Worm (Caenorhabditis elegans) whole organism, L4 larva: ENCODE data around the gene F53G2.3.

Experiments
- F37D6.2 ChIP-seq: sonication (generic microtip); optimal IDR thresholded peaks from 2 replicates; lab custom pipeline; 2016; ENCODE audit warnings: mild to moderate bottlenecking, missing genetic modification characterization, missing compliant biosample characterization
- F49E8.2 ChIP-seq: sonication (generic microtip); optimal IDR thresholded peaks from 2 replicates; lab custom pipeline; 2016; ENCODE audit warnings: missing compliant biosample characterization, mild to moderate bottlenecking, missing genetic modification characterization, borderline replicate concordance
- T20F7.1 ChIP-seq: fragments of 200-800 bp; sonication (Bioruptor generic); optimal IDR thresholded peaks from 2 replicates; lab custom pipeline; 2018; ENCODE audit warnings: mild to moderate bottlenecking, missing genetic modification characterization, missing compliant biosample characterization
- Y105C5A.15 ChIP-seq: fragments of 200-800 bp; sonication (Bioruptor generic); IDR thresholded peaks from 2 replicates; pipeline ENCODE4 v1.3.6; 2022; ENCODE audit warnings: missing genetic modification characterization, missing compliant biosample characterization
- Y48G9A.11 ChIP-seq: fragments of 200-800 bp; sonication (Bioruptor generic); IDR thresholded peaks from 2 replicates; pipeline ENCODE4 v1.3.6; 2022; ENCODE audit warnings: missing genetic modification reagents, missing genetic modification characterization, missing compliant biosample characterization
- Y5F2A.4 ChIP-seq: fragments of 200-800 bp; sonication (Bioruptor generic); optimal IDR thresholded peaks from 2 replicates; lab custom pipeline; 2018; ENCODE audit warnings: mild to moderate bottlenecking, missing genetic modification characterization, missing compliant biosample characterization
- ZK337.2 ChIP-seq: fragments of 200-800 bp; sonication (Bioruptor generic); IDR thresholded peaks from 2 replicates; pipeline ENCODE4 v1.3.6; 2022; ENCODE audit warnings: missing genetic modification reagents, missing genetic modification characterization, missing compliant biosample characterization
- aha-1 ChIP-seq: fragments of 150-350 bp; peaks from one replicate; lab custom pipeline; 2014; ENCODE audit warnings: missing biosample characterization, missing genetic modification characterization
- ama-1 ChIP-seq: fragments of 150-350 bp; optimal IDR thresholded peaks from 2 replicates; lab custom pipeline; 2014; ENCODE audit warnings: inconsistent platforms, mixed read lengths
- arid-1 ChIP-seq: fragments of 200-800 bp; sonication (Bioruptor generic); conservative IDR thresholded peaks from 2 replicates; pipeline ENCODE4 v1.3.6; 2022; ENCODE audit warnings: missing genetic modification reagents, missing genetic modification characterization, missing compliant biosample characterization
- ceh-20 ChIP-seq: fragments of 200-800 bp; sonication (Bioruptor generic); IDR thresholded peaks from 2 replicates; pipeline ENCODE4 v1.3.6; 2022; ENCODE audit warnings: missing genetic modification reagents, missing genetic modification characterization, missing compliant biosample characterization
- ceh-32 ChIP-seq: sonication (generic microtip); optimal IDR thresholded peaks from 2 replicates; lab custom pipeline; 2016; ENCODE audit warnings: mild to moderate bottlenecking, missing genetic modification characterization, missing compliant biosample characterization; ENCODE audit not compliant: poor library complexity
- ceh-62 ChIP-seq: sonication (generic microtip); optimal IDR thresholded peaks from 2 replicates; lab custom pipeline; 2017; ENCODE audit warnings: missing biosample characterization, missing genetic modification characterization
- ces-1 ChIP-seq: fragments of 150-350 bp; sonication (generic microtip); optimal IDR thresholded peaks from 4 replicates; lab custom pipeline; 2014; ENCODE audit warnings: missing biosample characterization, missing genetic modification reagents, missing genetic modification characterization
- daf-16 ChIP-seq, 3 experiments: sonication (generic microtip); optimal IDR thresholded peaks; 2 replicates each; lab custom pipeline; 2016 to 2017; ENCODE audit warnings: missing genetic modification characterization in 3 of 3, missing genetic modification reagents in 3 of 3, mild to moderate bottlenecking in 2 of 3, missing compliant biosample characterization in 2 of 3, missing biosample characterization in 1 of 3, moderate library complexity in 1 of 3
- dmd-9 ChIP-seq: fragments of 200-800 bp; sonication (Bioruptor generic); IDR thresholded peaks from 2 replicates; pipeline ENCODE4 v1.3.6; 2022; ENCODE audit warnings: missing genetic modification reagents, missing genetic modification characterization, missing compliant biosample characterization
- duxl-1 ChIP-seq: sonication (generic microtip); optimal IDR thresholded peaks from 2 replicates; lab custom pipeline; 2016; ENCODE audit warnings: mild to moderate bottlenecking, missing genetic modification characterization, moderate library complexity, missing compliant biosample characterization; ENCODE audit not compliant: poor library complexity
- hif-1 ChIP-seq, 2 experiments: sonication (generic microtip); optimal IDR thresholded peaks; 2 replicates each; lab custom pipeline; 2016 to 2017; ENCODE audit warnings: missing compliant biosample characterization in 2 of 2, missing genetic modification characterization in 2 of 2, missing genetic modification reagents in 2 of 2, missing genotype in 2 of 2, mild to moderate bottlenecking in 1 of 2
- hlh-30 ChIP-seq: sonication (generic microtip); optimal IDR thresholded peaks from 2 replicates; lab custom pipeline; 2017; ENCODE audit warnings: antibody characterized with exemption, mild to moderate bottlenecking, missing genetic modification characterization, missing compliant biosample characterization; ENCODE audit not compliant: insufficient read depth
- hmg-1.1 ChIP-seq: fragments of 200-800 bp; sonication (Bioruptor generic); IDR thresholded peaks from 2 replicates; pipeline ENCODE4 v1.3.6; 2022; ENCODE audit warnings: missing genetic modification reagents, missing genetic modification characterization, missing compliant biosample characterization
- jun-1 ChIP-seq: fragments of 150-350 bp; optimal IDR thresholded peaks from 2 replicates; lab custom pipeline; 2014; ENCODE audit warnings: missing biosample characterization, missing genetic modification reagents, missing genetic modification characterization
- lin-13 ChIP-seq: fragments of 150-350 bp; optimal IDR thresholded peaks from 2 replicates; lab custom pipeline; 2014; ENCODE audit warnings: missing biosample characterization, missing genetic modification reagents, missing genetic modification characterization
- lin-38 ChIP-seq: fragments of 200-800 bp; sonication (Bioruptor generic); IDR thresholded peaks from 2 replicates; pipeline ENCODE4 v1.3.6; 2022; ENCODE audit warnings: missing genetic modification reagents, missing genetic modification characterization, missing compliant biosample characterization
- lir-3 ChIP-seq: sonication (generic microtip); optimal IDR thresholded peaks from 2 replicates; lab custom pipeline; 2016; ENCODE audit warnings: mild to moderate bottlenecking, missing genetic modification characterization, missing compliant biosample characterization
- madf-9 ChIP-seq: fragments of 200-800 bp; sonication (Bioruptor generic); conservative IDR thresholded peaks from 2 replicates; pipeline ENCODE4 v1.3.6; 2022; ENCODE audit warnings: missing genetic modification reagents, missing genetic modification characterization, missing compliant biosample characterization
- mdl-1 ChIP-seq, 2 experiments: fragments of 150-350 bp in 1 of 2; sonication (generic microtip) in 1 of 2; optimal IDR thresholded peaks; 2 replicates each; lab custom pipeline; 2014 to 2017; ENCODE audit warnings: missing biosample characterization in 2 of 2, missing genetic modification characterization in 2 of 2
- mep-1 ChIP-seq: fragments of 150-350 bp; sonication (generic microtip); optimal IDR thresholded peaks from 3 replicates; lab custom pipeline; 2014; ENCODE audit warnings: missing biosample characterization, missing genetic modification characterization
- mxl-3 ChIP-seq: fragments of 200-800 bp; sonication (Bioruptor generic); optimal IDR thresholded peaks from 2 replicates; lab custom pipeline; 2018; ENCODE audit warnings: mild to moderate bottlenecking, missing genetic modification characterization, missing compliant biosample characterization
- nhr-102 ChIP-seq: sonication (generic microtip); optimal IDR thresholded peaks from 2 replicates; lab custom pipeline; 2016; ENCODE audit warnings: mild to moderate bottlenecking, missing genetic modification characterization, moderate library complexity, missing compliant biosample characterization
- nhr-25 ChIP-seq: sonication (generic microtip); optimal IDR thresholded peaks from 2 replicates; lab custom pipeline; 2017; ENCODE audit warnings: missing genetic modification characterization, mild to moderate bottlenecking, missing compliant biosample characterization, antibody characterized with exemption, moderate library complexity, borderline replicate concordance; ENCODE audit not compliant: insufficient read depth
- nhr-6 ChIP-seq: fragments of 150-350 bp; optimal IDR thresholded peaks from 2 replicates; lab custom pipeline; 2014; ENCODE audit warnings: missing biosample characterization, missing genetic modification characterization
- nhr-76 ChIP-seq: fragments of 150-350 bp; optimal IDR thresholded peaks from 2 replicates; lab custom pipeline; 2014; ENCODE audit warnings: missing biosample characterization, missing genetic modification characterization
- nhr-77 ChIP-seq: fragments of 150-350 bp; optimal IDR thresholded peaks from 2 replicates; lab custom pipeline; 2014; ENCODE audit warnings: missing biosample characterization, missing genetic modification characterization
- pha-4 ChIP-seq, 2 experiments: fragments of 150-350 bp in 1 of 2; fragments of 200-800 bp in 1 of 2; sonication (Bioruptor generic) in 1 of 2; IDR thresholded peaks in 1 of 2; optimal IDR thresholded peaks in 1 of 2; 2 replicates each; pipeline versions ENCODE4 v1.3.6 to Lab custom; 2014 to 2022; ENCODE audit warnings: missing genetic modification characterization in 2 of 2, missing genetic modification reagents in 2 of 2, missing biosample characterization in 1 of 2, missing compliant biosample characterization in 1 of 2
- php-3 ChIP-seq: fragments of 200-800 bp; sonication (Bioruptor generic); IDR thresholded peaks from 2 replicates; pipeline ENCODE4 v1.3.6; 2022; ENCODE audit warnings: missing genetic modification reagents, missing genetic modification characterization, missing compliant biosample characterization
- pqm-1 ChIP-seq: sonication (generic microtip); optimal IDR thresholded peaks from 2 replicates; lab custom pipeline; 2017; ENCODE audit warnings: missing biosample characterization, missing genetic modification characterization
- rbr-2 ChIP-seq: sonication (generic microtip); optimal IDR thresholded peaks from 2 replicates; lab custom pipeline; 2016; ENCODE audit warnings: missing genotype, missing genetic modification characterization, missing compliant biosample characterization
- set-16 ChIP-seq: fragments of 200-800 bp; sonication (Bioruptor generic); IDR thresholded peaks from 2 replicates; pipeline ENCODE4 v1.3.6; 2022; ENCODE audit warnings: missing genetic modification reagents, missing genetic modification characterization, missing compliant biosample characterization
- skn-1 ChIP-seq: fragments of 150-350 bp; optimal IDR thresholded peaks from 2 replicates; lab custom pipeline; 2014; ENCODE audit warnings: missing biosample characterization, missing genetic modification characterization
- snpc-1.2 ChIP-seq: fragments of 200-800 bp; sonication (Bioruptor generic); IDR thresholded peaks from 2 replicates; pipeline ENCODE4 v1.3.6; 2022; ENCODE audit warnings: missing genetic modification reagents, missing genetic modification characterization, missing compliant biosample characterization
- unc-130 ChIP-seq: sonication (generic microtip); optimal IDR thresholded peaks from 2 replicates; lab custom pipeline; 2016; ENCODE audit warnings: missing genetic modification reagents, missing genetic modification characterization, missing compliant biosample characterization
- unc-39 ChIP-seq: sonication (generic microtip); optimal IDR thresholded peaks from 2 replicates; lab custom pipeline; 2017; ENCODE audit warnings: missing biosample characterization, missing genetic modification characterization
- unc-62 ChIP-seq, 3 experiments: fragments of 150-350 bp in 1 of 3; sonication (generic microtip); optimal IDR thresholded peaks in 2 of 3; peaks in 1 of 3; 1 replicate in 1 of 3; 2 replicates in 2 of 3; lab custom pipeline; 2014 to 2017; ENCODE audit warnings: missing biosample characterization in 3 of 3, missing genetic modification characterization in 3 of 3, missing genetic modification reagents in 3 of 3, missing genotype in 1 of 3
- zip-11 ChIP-seq: fragments of 200-800 bp; sonication (Bioruptor generic); IDR thresholded peaks from 2 replicates; pipeline ENCODE4 v1.3.6; 2022; ENCODE audit warnings: missing genetic modification characterization, missing compliant biosample characterization
- zip-2 ChIP-seq: fragments of 150-350 bp; optimal IDR thresholded peaks from 2 replicates; lab custom pipeline; 2014; ENCODE audit warnings: missing biosample characterization, missing genetic modification characterization
- ztf-11 ChIP-seq: fragments of 150-350 bp; optimal IDR thresholded peaks from 2 replicates; lab custom pipeline; 2014; ENCODE audit warnings: missing biosample characterization, missing genetic modification characterization
- ztf-7 ChIP-seq: fragments of 150-350 bp; optimal IDR thresholded peaks from 2 replicates; lab custom pipeline; 2014; ENCODE audit warnings: missing biosample characterization, missing genetic modification characterization

F53G2.3 gene

DNA sequence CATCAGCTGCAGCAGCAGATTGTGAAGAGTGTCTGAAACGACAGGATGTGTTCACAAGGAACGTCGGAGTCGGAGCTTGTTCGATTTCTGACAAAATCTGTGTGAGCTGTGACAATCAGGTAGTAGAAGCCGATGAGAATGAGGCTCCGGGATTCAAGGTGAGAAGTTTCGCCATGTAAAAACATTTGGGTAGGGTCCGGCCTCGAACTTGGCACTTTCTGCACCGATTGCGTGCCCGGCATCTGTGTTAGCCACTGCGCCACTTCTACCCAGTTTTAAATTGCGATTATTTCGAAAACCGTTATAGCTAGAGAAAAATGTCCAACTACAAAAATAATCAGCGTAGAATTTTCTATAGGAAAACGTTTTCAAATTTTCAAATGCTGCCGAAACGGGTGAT, 33.5 kb upstream of the F53G2.3 start:
- no peak for TF ChIP-seq lin-38
- no peak for TF ChIP-seq jun-1
- no peak for TF ChIP-seq zip-2 (tag; lab: Kevin White, UChicago)
- no peak for TF ChIP-seq ZK337.2 (GFP tag; lab: Robert Waterston, UW)
- no peak for TF ChIP-seq snpc-1.2
- peak in 1 of 2 experiments; percentile 91 for TF ChIP-seq unc-62 (GFP tag; optimal IDR thresholded peaks at IDR 0.05 in 1 of 2; lab: Kevin White, UChicago)
- no peak for TF ChIP-seq unc-62 (tag; optimal IDR thresholded peaks at IDR 0.05; lab: Kevin White, UChicago)
- TF ChIP-seq pqm-1 (tag; lab: Kevin White, UChicago), result no peak
- no peak for TF ChIP-seq hmg-1.1 (GFP tag; lab: Robert Waterston, UW)

DNA sequence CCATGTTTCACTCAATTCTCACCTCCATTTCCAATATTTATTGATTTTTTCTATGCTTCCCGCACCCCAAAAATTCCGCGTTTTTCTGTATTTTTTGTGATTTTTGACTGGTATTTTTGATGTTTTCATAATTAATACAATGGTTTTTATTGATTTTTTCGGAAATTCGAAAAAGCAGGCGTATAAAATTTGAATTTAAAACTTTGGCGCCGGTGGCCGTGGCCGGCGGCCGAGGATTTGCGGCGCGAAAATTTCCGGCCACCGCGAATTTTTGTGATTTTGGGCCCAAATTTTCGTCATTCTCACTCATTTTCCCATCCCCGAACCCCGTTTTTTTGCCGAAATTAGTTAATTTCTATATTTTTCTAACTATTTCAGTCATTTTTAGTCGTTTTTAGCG, 29.2 kb upstream of the F53G2.3 start:
- TF ChIP-seq rbr-2 (tag; lab: Kevin White, UChicago), result no peak
- TF ChIP-seq daf-16 (GFP tag; optimal IDR thresholded peaks at IDR 0.05; lab: Kevin White, UChicago), result no peak
- no peak for TF ChIP-seq daf-16 (tag; optimal IDR thresholded peaks at IDR 0.05; lab: Kevin White, UChicago)
- peak; percentile 73; the same call in 1 of the 2 replicates for TF ChIP-seq dmd-9 (GFP tag; lab: Robert Waterston, UW)
- TF ChIP-seq unc-39 (tag; lab: Kevin White, UChicago), result no peak
- TF ChIP-seq F37D6.2 (tag; lab: Kevin White, UChicago), result no peak
- peak; percentile 22 for TF ChIP-seq nhr-102
- TF ChIP-seq skn-1 (tag; lab: Kevin White, UChicago), result no peak
- peak; percentile 41; the same call in 1 of the 2 replicates for TF ChIP-seq madf-9 (GFP tag; lab: Robert Waterston, UW)
- no peak for TF ChIP-seq T20F7.1 (GFP tag; lab: Kevin White, UChicago)
- no peak for TF ChIP-seq zip-11
- peak; percentile 35 for TF ChIP-seq F49E8.2 (tag; lab: Kevin White, UChicago)
- peak; percentile 51; the same call in 1 of the 2 replicates for TF ChIP-seq pha-4 (GFP tag; IDR thresholded peaks at IDR 0.05; lab: Robert Waterston, UW)
- TF ChIP-seq pha-4 (tag; optimal IDR thresholded peaks at IDR 0.05; lab: Kevin White, UChicago), result no peak
- no peak for TF ChIP-seq set-16 (GFP tag; lab: Robert Waterston, UW)
- TF ChIP-seq nhr-77 (tag; lab: Kevin White, UChicago), result no peak
- peak; percentile 92 for TF ChIP-seq unc-130 (GFP tag; lab: Kevin White, UChicago)
- TF ChIP-seq mdl-1 (tag; optimal IDR thresholded peaks at IDR 0.05; lab: Kevin White, UChicago), result no peak
- TF ChIP-seq nhr-25 (tag; lab: Kevin White, UChicago), result no peak
- TF ChIP-seq mxl-3, result peak; percentile 11
- TF ChIP-seq ztf-11 (tag; lab: Kevin White, UChicago), result no peak
- TF ChIP-seq ztf-7 (tag; lab: Kevin White, UChicago), result no peak
- peak in 1 of 2 experiments; percentile 75 for TF ChIP-seq hif-1 (tag; optimal IDR thresholded peaks at IDR 0.05; lab: Kevin White, UChicago)
- TF ChIP-seq aha-1 (tag; lab: Kevin White, UChicago), result peak; percentile 66
- no peak for TF ChIP-seq duxl-1
- no peak for TF ChIP-seq nhr-6 (tag; lab: Kevin White, UChicago)
- no peak for TF ChIP-seq mep-1 (tag; lab: Kevin White, UChicago)
- no peak for TF ChIP-seq nhr-76
- TF ChIP-seq lin-38, result peak; percentile 82
- no peak for TF ChIP-seq ama-1 (lab: Kevin White, UChicago)
- TF ChIP-seq arid-1 (GFP tag; lab: Robert Waterston, UW), result no peak
- no peak for TF ChIP-seq hlh-30
- TF ChIP-seq lir-3 (tag; lab: Kevin White, UChicago), result no peak
- TF ChIP-seq php-3 (GFP tag; lab: Robert Waterston, UW), result no peak
- TF ChIP-seq ZK337.2 (GFP tag; lab: Robert Waterston, UW), result peak; percentile 96
- 0 out of 2 replicates have a peak, but pooled peaks have one; percentile 11 for TF ChIP-seq snpc-1.2
- TF ChIP-seq Y5F2A.4 (GFP tag; lab: Kevin White, UChicago), result no peak
- TF ChIP-seq ceh-20 (GFP tag; lab: Robert Waterston, UW), result no peak
- TF ChIP-seq zip-2 (tag; lab: Kevin White, UChicago), result no peak
- TF ChIP-seq ceh-32, result no peak
- TF ChIP-seq Y105C5A.15 (GFP tag; lab: Robert Waterston, UW), result no peak
- TF ChIP-seq ceh-62 (tag; lab: Kevin White, UChicago), result no peak
- no peak for TF ChIP-seq lin-13 (GFP tag; lab: Kevin White, UChicago)
- peak; percentile 82 for TF ChIP-seq Y48G9A.11 (GFP tag; lab: Robert Waterston, UW)
- TF ChIP-seq ces-1 (GFP tag; lab: Kevin White, UChicago), result no peak
